Worm (Caenorhabditis elegans) whole organism, L2 larva: ENCODE measurements around the gene vps-32.1.
A peak's percentile ranks its signal among the peaks of the same experiment; 100 is the strongest.
"Not testable (repeated sequence)": the region's sequence is repeated elsewhere in the genome, so short reads cannot be mapped to it uniquely, and the experiment has no call there.

Source experiments
- C34F6.9 ChIP-seq: fragments of 150-350 bp; optimal IDR thresholded peaks from 2 replicates; lab custom pipeline; 2014; ENCODE audit warnings: missing biosample characterization, missing genetic modification characterization
- ZK546.5 ChIP-seq: sonication (generic microtip); optimal IDR thresholded peaks from 2 replicates; lab custom pipeline; 2017; ENCODE audit warnings: missing biosample characterization, missing genetic modification characterization
- ama-1 ChIP-seq: fragments of 150-350 bp; optimal IDR thresholded peaks from 2 replicates; lab custom pipeline; 2018; ENCODE audit warnings: inconsistent platforms
- blmp-1 ChIP-seq: sonication (generic microtip); optimal IDR thresholded peaks from 2 replicates; lab custom pipeline; 2017; ENCODE audit warnings: missing genetic modification characterization, mild to moderate bottlenecking, missing compliant biosample characterization, antibody characterized with exemption, moderate library complexity; ENCODE audit not compliant: insufficient read depth
- ceh-16 ChIP-seq: fragments of 150-350 bp; optimal IDR thresholded peaks from 2 replicates; lab custom pipeline; 2014; ENCODE audit warnings: missing biosample characterization, missing genetic modification characterization
- ceh-82 ChIP-seq: fragments of 150-350 bp; optimal IDR thresholded peaks from 2 replicates; lab custom pipeline; 2014; ENCODE audit warnings: missing biosample characterization, missing genetic modification characterization
- crh-2 ChIP-seq: sonication (generic microtip); optimal IDR thresholded peaks from 2 replicates; lab custom pipeline; 2017; ENCODE audit warnings: missing biosample characterization, missing genetic modification characterization
- fos-1 ChIP-seq: fragments of 150-350 bp; optimal IDR thresholded peaks from 2 replicates; lab custom pipeline; 2014; ENCODE audit warnings: missing biosample characterization, missing genetic modification characterization
- gmeb-1 ChIP-seq: fragments of 150-350 bp; optimal IDR thresholded peaks from 2 replicates; lab custom pipeline; 2014; ENCODE audit warnings: missing biosample characterization, missing genetic modification characterization
- lsy-2 ChIP-seq, 2 experiments: fragments of 150-350 bp in 1 of 2; sonication (generic microtip) in 1 of 2; optimal IDR thresholded peaks; 2 replicates each; lab custom pipeline; 2014 to 2017; ENCODE audit warnings: missing biosample characterization in 2 of 2, missing genetic modification characterization in 2 of 2
- mab-5 ChIP-seq: fragments of 150-350 bp; optimal IDR thresholded peaks from 2 replicates; lab custom pipeline; 2014; ENCODE audit warnings: missing biosample characterization, missing genetic modification characterization
- mdl-1 ChIP-seq, 2 experiments: fragments of 150-350 bp in 1 of 2; sonication (generic microtip) in 1 of 2; optimal IDR thresholded peaks; 2 replicates each; lab custom pipeline; 2017; ENCODE audit warnings: missing biosample characterization in 2 of 2, missing genetic modification characterization in 2 of 2
- nhr-129 ChIP-seq: fragments of 150-350 bp; optimal IDR thresholded peaks from 2 replicates; lab custom pipeline; 2014; ENCODE audit warnings: missing biosample characterization, missing genetic modification characterization
- nhr-21 ChIP-seq: fragments of 150-350 bp; optimal IDR thresholded peaks from 2 replicates; lab custom pipeline; 2014; ENCODE audit warnings: missing biosample characterization, missing genetic modification characterization
- nhr-23 ChIP-seq: fragments of 150-350 bp; optimal IDR thresholded peaks from 2 replicates; lab custom pipeline; 2014; ENCODE audit warnings: missing biosample characterization, missing genetic modification reagents, missing genetic modification characterization
- nhr-237 ChIP-seq: fragments of 150-350 bp; optimal IDR thresholded peaks from 2 replicates; lab custom pipeline; 2014; ENCODE audit warnings: missing biosample characterization, missing genetic modification characterization
- nhr-25 ChIP-seq: fragments of 150-350 bp; sonication (generic microtip); optimal IDR thresholded peaks from 3 replicates; lab custom pipeline; 2014; ENCODE audit warnings: missing biosample characterization, missing genetic modification characterization
- nhr-77 ChIP-seq: fragments of 150-350 bp; optimal IDR thresholded peaks from 2 replicates; lab custom pipeline; 2014; ENCODE audit warnings: missing biosample characterization, missing genetic modification characterization
- peb-1 ChIP-seq: fragments of 150-350 bp; optimal IDR thresholded peaks from 2 replicates; lab custom pipeline; 2014; ENCODE audit warnings: missing biosample characterization, missing genetic modification characterization
- sem-4 ChIP-seq: fragments of 150-350 bp; optimal IDR thresholded peaks from 2 replicates; lab custom pipeline; 2014; ENCODE audit warnings: missing biosample characterization, missing genetic modification reagents, missing genetic modification characterization
- skn-1 ChIP-seq: sonication (generic microtip); optimal IDR thresholded peaks from 2 replicates; lab custom pipeline; 2017; ENCODE audit warnings: missing biosample characterization, missing genetic modification characterization
- sma-3 ChIP-seq: sonication (generic microtip); optimal IDR thresholded peaks from 2 replicates; lab custom pipeline; 2016; ENCODE audit warnings: missing genetic modification reagents, missing genetic modification characterization, missing compliant biosample characterization
- sma-9 ChIP-seq, 2 experiments: fragments of 150-350 bp in 1 of 2; sonication (generic microtip) in 1 of 2; optimal IDR thresholded peaks; 2 replicates each; lab custom pipeline; 2014 to 2016; ENCODE audit warnings: missing genetic modification characterization in 2 of 2, mild to moderate bottlenecking in 1 of 2, missing biosample characterization in 1 of 2, missing compliant biosample characterization in 1 of 2, missing genetic modification reagents in 1 of 2, moderate library complexity in 1 of 2
- unc-62 ChIP-seq: fragments of 150-350 bp; optimal IDR thresholded peaks from 2 replicates; lab custom pipeline; 2014; ENCODE audit warnings: missing biosample characterization, missing genetic modification reagents, missing genetic modification characterization
- zag-1 ChIP-seq: fragments of 150-350 bp; optimal IDR thresholded peaks from 2 replicates; lab custom pipeline; 2014; ENCODE audit warnings: missing biosample characterization, missing genetic modification characterization
- ztf-1 ChIP-seq: fragments of 200-800 bp; sonication (Bioruptor generic); conservative IDR thresholded peaks from 2 replicates; pipeline ENCODE4 v1.3.6; 2022; ENCODE audit warnings: missing genetic modification characterization, missing compliant biosample characterization
- ztf-11 ChIP-seq: sonication (generic microtip); optimal IDR thresholded peaks from 2 replicates; lab custom pipeline; 2017; ENCODE audit warnings: missing biosample characterization, missing genetic modification characterization

vps-32.1 gene

DNA sequence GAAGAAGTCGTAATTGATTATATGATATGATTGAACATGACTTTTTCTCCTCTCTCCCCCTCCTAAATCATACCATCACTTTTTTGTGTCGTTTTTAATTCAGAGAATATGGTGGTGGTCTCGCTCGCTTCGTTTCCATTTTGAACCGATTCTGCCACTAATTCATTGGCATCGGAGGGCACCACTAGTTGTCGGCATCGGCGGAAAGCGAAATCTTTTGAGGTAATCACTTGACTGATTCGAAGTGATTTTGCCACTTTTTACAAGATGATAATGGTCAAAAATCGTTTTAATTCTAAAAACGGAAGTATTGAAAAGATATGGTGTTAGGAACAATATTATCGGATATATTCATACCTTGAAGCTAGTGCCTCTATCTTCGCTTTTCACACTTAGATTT, 27.3 kb downstream of the vps-32.1 start, which contains the start of gene klf-3:
klf-3 (plus strand) TSS at position 109 of the 400 bp plus-strand sequence.
- TF ChIP-seq nhr-237 (tag; lab: Kevin White, UChicago) = no peak
- TF ChIP-seq blmp-1 (tag; lab: Kevin White, UChicago) = peak; percentile 1

DNA sequence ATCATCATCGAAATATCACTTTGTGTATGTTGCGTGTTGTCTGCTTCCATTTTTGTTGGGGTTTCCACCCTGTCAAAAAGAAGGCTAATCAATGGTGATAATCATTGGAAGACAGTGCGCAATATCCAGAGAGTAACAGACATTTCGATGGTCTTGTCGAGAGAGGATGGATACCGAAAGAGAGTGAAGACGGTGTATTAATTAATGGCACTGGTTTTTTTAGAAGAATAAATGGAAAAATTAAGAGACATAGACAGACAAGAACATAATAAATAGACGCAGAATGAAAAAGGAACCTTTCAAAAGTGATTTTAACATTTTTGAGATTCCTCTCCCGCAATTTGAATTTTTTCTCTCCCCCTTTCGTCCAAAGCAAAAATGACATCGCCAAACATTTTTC, 29.5 kb downstream of the vps-32.1 start:
- TF ChIP-seq crh-2 = no peak
- TF ChIP-seq blmp-1 (tag; lab: Kevin White, UChicago) = peak; percentile 7
- TF ChIP-seq skn-1 (tag; lab: Kevin White, UChicago) = no peak
- TF ChIP-seq nhr-129 (tag; lab: Kevin White, UChicago) = no peak
- no peak for TF ChIP-seq unc-62 (GFP tag; lab: Kevin White, UChicago)
- TF ChIP-seq mab-5 (tag; lab: Kevin White, UChicago) = no peak
- no peak for TF ChIP-seq peb-1
- TF ChIP-seq nhr-77 = no peak
- TF ChIP-seq ceh-16 (tag; lab: Kevin White, UChicago) = no peak
- no peak for TF ChIP-seq ceh-82 (tag; lab: Kevin White, UChicago)
- peak; percentile 53 for TF ChIP-seq nhr-25
- TF ChIP-seq sma-9 (GFP tag; optimal IDR thresholded peaks at IDR 0.05; lab: Kevin White, UChicago) = peak; percentile 22
- no peak for TF ChIP-seq sma-9 (tag; optimal IDR thresholded peaks at IDR 0.05; lab: Kevin White, UChicago)
- peak; percentile 14 for TF ChIP-seq sma-3 (GFP tag; lab: Kevin White, UChicago)
- no peak for TF ChIP-seq ztf-11
- no peak for TF ChIP-seq ama-1 (lab: Kevin White, UChicago)
- TF ChIP-seq nhr-21 = peak; percentile 6
- no peak for TF ChIP-seq mdl-1 (tag; optimal IDR thresholded peaks at IDR 0.05; lab: Kevin White, UChicago)
- TF ChIP-seq, all 48 proteins: peak for 5

DNA sequence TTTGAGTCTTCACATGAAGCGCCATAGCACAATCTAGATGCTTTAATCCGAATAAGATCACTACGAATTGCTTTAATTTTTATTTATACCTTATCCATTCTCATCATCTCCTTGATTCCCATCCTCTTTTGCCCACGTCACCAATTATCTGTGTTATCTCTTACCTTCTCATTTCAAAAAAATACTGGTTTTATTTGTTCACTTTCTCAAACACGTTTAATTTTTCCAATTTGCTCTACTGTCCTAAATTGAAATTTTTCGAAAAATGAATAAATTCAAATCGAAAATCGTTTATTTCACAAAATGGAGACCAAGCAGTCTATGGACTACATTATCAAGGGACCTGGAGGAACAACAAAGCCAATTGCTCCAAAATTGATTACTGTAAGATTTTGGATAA, 32.4 kb downstream of the vps-32.1 start, which contains the start of gene F54H5.3:
F54H5.3 (plus strand) TSS at position 301 of the 400 bp plus-strand sequence.
- TF ChIP-seq C34F6.9 (tag; lab: Kevin White, UChicago) = no peak
- TF ChIP-seq, all 48 proteins: peak for 0

ce11 chrII:6625302-6625701, 35.8 kb downstream of the vps-32.1 start, which contains the start of gene F54H5.14:
TSS of gene F54H5.14 (minus strand) at chrII:6625402.
- TF ChIP-seq sem-4 (tag; lab: Kevin White, UChicago) (no peak), fos-1 (tag; lab: Kevin White, UChicago) (peak; percentile 0), ceh-16 (tag; lab: Kevin White, UChicago) (no peak), nhr-21 (no peak), lsy-2 (tag; optimal IDR thresholded peaks at IDR 0.05; lab: Kevin White, UChicago) (no peak), ztf-1 (no peak)

DNA sequence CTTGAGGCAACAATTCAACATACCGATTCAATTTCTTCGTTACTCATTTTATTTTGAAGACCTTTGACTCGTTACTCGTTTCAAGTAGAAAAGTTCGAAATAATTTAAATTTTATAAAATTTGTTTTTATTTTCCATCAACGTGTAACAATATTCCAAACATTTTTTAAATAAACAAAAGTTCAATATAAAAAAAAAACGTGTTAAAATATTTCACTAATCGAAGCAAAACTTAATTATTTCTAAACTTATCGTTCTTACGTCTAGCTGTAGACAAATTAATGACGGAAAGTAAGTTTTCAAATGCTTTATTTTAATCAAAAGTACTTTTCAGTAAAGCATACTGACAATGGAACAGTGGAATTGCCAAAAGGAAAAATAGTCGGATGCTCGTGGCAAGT, 37.7 kb downstream of the vps-32.1 start, which contains the start of the genes F54H5.5 and F54H5.2:
F54H5.5 (minus strand) TSS at position 101 of the 400 bp plus-strand sequence.
F54H5.2 (plus strand) TSS at position 303 of the 400 bp plus-strand sequence.
- TF ChIP-seq ceh-82 (tag; lab: Kevin White, UChicago); ZK546.5 (tag; lab: Kevin White, UChicago); zag-1: not testable (repeated sequence)

- no peak for TF ChIP-seq gmeb-1 (tag; lab: Kevin White, UChicago)
- no peak for TF ChIP-seq peb-1
- TF ChIP-seq sma-9 (GFP tag; optimal IDR thresholded peaks at IDR 0.05; lab: Kevin White, UChicago) = peak; percentile 20
- TF ChIP-seq sma-9 (tag; optimal IDR thresholded peaks at IDR 0.05; lab: Kevin White, UChicago) = no peak
- TF ChIP-seq fos-1 (tag; lab: Kevin White, UChicago) = peak; percentile 84
- TF ChIP-seq, all 48 proteins: peak for 2
Measured at ce11 chrII:6628397-6628796, 38.9 kb downstream of the vps-32.1 start.

- no peak for TF ChIP-seq nhr-23 (tag; lab: Kevin White, UChicago)
- peak; percentile 71 for TF ChIP-seq fos-1 (tag; lab: Kevin White, UChicago)
- no peak for TF ChIP-seq lsy-2 (tag; optimal IDR thresholded peaks at IDR 0.05; lab: Kevin White, UChicago)
- no peak for TF ChIP-seq nhr-21
Measured at ce11 chrII:6629775-6630174, 40.3 kb downstream of the vps-32.1 start.
